Worm (Caenorhabditis elegans) whole organism, L1 larva: Measurements from ENCODE around the gene ZK622.1.

ENCODE experiments used
- C16A3.4 ChIP-seq: fragments of 150-350 bp; optimal IDR thresholded peaks from 2 replicates; lab custom pipeline; 2014; ENCODE audit warnings: missing biosample characterization, missing genetic modification characterization
- C34B4.2 ChIP-seq: sonication (generic microtip); optimal IDR thresholded peaks from 2 replicates; lab custom pipeline; 2017; ENCODE audit warnings: mild to moderate bottlenecking, missing genetic modification characterization, missing compliant biosample characterization
- alr-1 ChIP-seq: fragments of 200-800 bp; sonication (Bioruptor generic); optimal IDR thresholded peaks from 2 replicates; lab custom pipeline; 2018; ENCODE audit warnings: borderline replicate concordance, mild to moderate bottlenecking, missing genetic modification characterization, missing compliant biosample characterization
- ceh-63 ChIP-seq: fragments of 200-800 bp; sonication (Bioruptor generic); optimal IDR thresholded peaks from 2 replicates; lab custom pipeline; 2018; ENCODE audit warnings: mild to moderate bottlenecking, missing genetic modification characterization, missing compliant biosample characterization
- ceh-8 ChIP-seq: fragments of 200-800 bp; sonication (Bioruptor generic); optimal IDR thresholded peaks from 2 replicates; lab custom pipeline; 2018; ENCODE audit warnings: mild to moderate bottlenecking, missing genetic modification characterization, moderate library complexity, missing compliant biosample characterization
- dpl-1 ChIP-seq, 3 experiments: fragments of 150-350 bp in 2 of 3; sonication (generic microtip) in 1 of 3; optimal IDR thresholded peaks; 2 replicates each; lab custom pipeline; 2014 to 2017; ENCODE audit warnings: missing biosample characterization in 3 of 3, missing genetic modification characterization in 3 of 3, missing genetic modification reagents in 3 of 3
- dsc-1 ChIP-seq: sonication (generic microtip); optimal IDR thresholded peaks from 2 replicates; lab custom pipeline; 2016; ENCODE audit warnings: mild to moderate bottlenecking, missing genetic modification characterization, missing compliant biosample characterization
- efl-1 ChIP-seq, 4 experiments: fragments of 150-350 bp; optimal IDR thresholded peaks in 3 of 4; peaks in 1 of 4; 1 replicate in 1 of 4; 2 replicates in 3 of 4; lab custom pipeline; 2014; ENCODE audit warnings: missing biosample characterization in 2 of 4, missing genetic modification characterization in 2 of 4, missing genetic modification reagents in 2 of 4
- efl-3 ChIP-seq: fragments of 200-800 bp; sonication (Bioruptor generic); optimal IDR thresholded peaks from 2 replicates; lab custom pipeline; 2018; ENCODE audit warnings: mild to moderate bottlenecking, missing genetic modification characterization, missing compliant biosample characterization
- egl-13 ChIP-seq: sonication (generic microtip); optimal IDR thresholded peaks from 2 replicates; lab custom pipeline; 2016; ENCODE audit warnings: missing genotype, missing genetic modification reagents, missing genetic modification characterization, missing compliant biosample characterization
- egl-27 ChIP-seq, 2 experiments: fragments of 150-350 bp in 1 of 2; sonication (generic microtip); optimal IDR thresholded peaks; 3 replicates each; lab custom pipeline; 2017 to 2018; ENCODE audit warnings: missing biosample characterization in 2 of 2, missing genetic modification characterization in 2 of 2, missing genetic modification reagents in 2 of 2
- elt-2 ChIP-seq: sonication (generic microtip); optimal IDR thresholded peaks from 2 replicates; lab custom pipeline; 2016; ENCODE audit warnings: missing genetic modification characterization, mild to moderate bottlenecking, inconsistent platforms, missing compliant biosample characterization, missing genetic modification reagents
- elt-3 ChIP-seq, 6 experiments: fragments of 150-350 bp in 1 of 6; sonication (generic microtip); optimal IDR thresholded peaks; 2 replicates each; lab custom pipeline; 2017 to 2018; ENCODE audit warnings: missing biosample characterization in 6 of 6, missing genetic modification characterization in 6 of 6, inconsistent platforms in 1 of 6
- ets-5 ChIP-seq: fragments of 200-800 bp; sonication (Bioruptor generic); IDR thresholded peaks from 2 replicates; pipeline ENCODE4 v1.3.6; 2022; ENCODE audit warnings: missing genetic modification characterization, missing compliant biosample characterization
- fkh-10 ChIP-seq: sonication (generic microtip); optimal IDR thresholded peaks from 2 replicates; lab custom pipeline; 2017; ENCODE audit warnings: missing biosample characterization, missing genetic modification reagents, missing genetic modification characterization
- fkh-4 ChIP-seq: sonication (generic microtip); optimal IDR thresholded peaks from 2 replicates; lab custom pipeline; 2016; ENCODE audit warnings: missing compliant biosample characterization, missing genetic modification characterization, borderline replicate concordance
- grh-1 ChIP-seq: fragments of 200-800 bp; sonication (Bioruptor generic); IDR thresholded peaks from 2 replicates; pipeline ENCODE4 v1.3.6; 2022; ENCODE audit warnings: missing genetic modification reagents, missing genetic modification characterization, missing compliant biosample characterization
- irx-1 ChIP-seq: sonication (generic microtip); optimal IDR thresholded peaks from 2 replicates; lab custom pipeline; 2016; ENCODE audit warnings: missing genetic modification characterization, missing compliant biosample characterization
- isw-1 ChIP-seq: fragments of 200-800 bp; sonication (Bioruptor generic); IDR thresholded peaks from 2 replicates; pipeline ENCODE4 v1.3.6; 2022; ENCODE audit warnings: missing genetic modification characterization, missing compliant biosample characterization
- jun-1 ChIP-seq: fragments of 150-350 bp; optimal IDR thresholded peaks from 2 replicates; lab custom pipeline; 2014; ENCODE audit warnings: missing biosample characterization, missing genetic modification reagents, missing genetic modification characterization
- lin-35 ChIP-seq, 2 experiments: fragments of 150-350 bp; optimal IDR thresholded peaks; 2 replicates each; lab custom pipeline; 2014; ENCODE audit warnings: missing biosample characterization in 2 of 2, missing genetic modification characterization in 2 of 2, missing genetic modification reagents in 2 of 2
- lir-3 ChIP-seq: sonication (generic microtip); optimal IDR thresholded peaks from 2 replicates; lab custom pipeline; 2016; ENCODE audit warnings: mild to moderate bottlenecking, missing genetic modification characterization, moderate library complexity, missing compliant biosample characterization; ENCODE audit not compliant: poor library complexity
- lsy-2 ChIP-seq, 2 experiments: fragments of 150-350 bp; optimal IDR thresholded peaks; 2 replicates each; lab custom pipeline; 2014; ENCODE audit warnings: missing biosample characterization in 2 of 2, missing genetic modification characterization in 2 of 2
- mab-9 ChIP-seq: fragments of 200-800 bp; sonication (Bioruptor generic); IDR thresholded peaks from 2 replicates; pipeline ENCODE4 v1.3.6; 2022; ENCODE audit warnings: missing genetic modification reagents, missing genetic modification characterization, missing compliant biosample characterization
- mdl-1 ChIP-seq, 2 experiments: fragments of 150-350 bp; optimal IDR thresholded peaks; 2 replicates each; lab custom pipeline; 2014 to 2017; ENCODE audit warnings: missing biosample characterization in 2 of 2, missing genetic modification characterization in 2 of 2, inconsistent platforms in 1 of 2
- mef-2 ChIP-seq: fragments of 150-350 bp; optimal IDR thresholded peaks from 2 replicates; lab custom pipeline; 2014; ENCODE audit warnings: missing biosample characterization, missing genetic modification characterization
- nhr-47 ChIP-seq: sonication (generic microtip); optimal IDR thresholded peaks from 2 replicates; lab custom pipeline; 2016; ENCODE audit warnings: mild to moderate bottlenecking, missing genetic modification characterization, moderate library complexity, missing compliant biosample characterization
- nhr-76 ChIP-seq: sonication (generic microtip); optimal IDR thresholded peaks from 2 replicates; lab custom pipeline; 2017; ENCODE audit warnings: missing biosample characterization, missing genetic modification characterization
- nhr-77 ChIP-seq: fragments of 150-350 bp; optimal IDR thresholded peaks from 2 replicates; lab custom pipeline; 2014; ENCODE audit warnings: missing biosample characterization, missing genetic modification characterization
- nhr-84 ChIP-seq: sonication (generic microtip); optimal IDR thresholded peaks from 2 replicates; lab custom pipeline; 2017; ENCODE audit warnings: missing biosample characterization, missing genetic modification characterization
- pag-3 ChIP-seq: sonication (generic microtip); optimal IDR thresholded peaks from 2 replicates; lab custom pipeline; 2017; ENCODE audit warnings: missing genetic modification characterization, mild to moderate bottlenecking, missing compliant biosample characterization, antibody characterized with exemption, borderline replicate concordance; ENCODE audit not compliant: insufficient read depth
- pax-3 ChIP-seq: fragments of 200-800 bp; sonication (Bioruptor generic); optimal IDR thresholded peaks from 2 replicates; lab custom pipeline; 2018; ENCODE audit warnings: mild to moderate bottlenecking, missing genetic modification characterization, moderate library complexity, missing compliant biosample characterization
- pqm-1 ChIP-seq: sonication (generic microtip); optimal IDR thresholded peaks from 3 replicates; lab custom pipeline; 2017; ENCODE audit warnings: missing biosample characterization, missing genetic modification characterization
- rnt-1 ChIP-seq: sonication (generic microtip); optimal IDR thresholded peaks from 2 replicates; lab custom pipeline; 2016; ENCODE audit warnings: mild to moderate bottlenecking, missing genetic modification characterization, moderate library complexity, missing compliant biosample characterization
- skn-1 ChIP-seq: fragments of 150-350 bp; optimal IDR thresholded peaks from 2 replicates; lab custom pipeline; 2014; ENCODE audit warnings: missing biosample characterization, missing genetic modification characterization
- snpc-4 ChIP-seq: fragments of 150-350 bp; optimal IDR thresholded peaks from 2 replicates; lab custom pipeline; 2014; ENCODE audit warnings: missing biosample characterization, missing genetic modification characterization
- snu-23 ChIP-seq: sonication (generic microtip); optimal IDR thresholded peaks from 2 replicates; lab custom pipeline; 2016; ENCODE audit warnings: missing genetic modification characterization, missing compliant biosample characterization
- sptf-1 ChIP-seq: fragments of 150-350 bp; optimal IDR thresholded peaks from 2 replicates; lab custom pipeline; 2014; ENCODE audit warnings: missing biosample characterization, missing genetic modification characterization
- sup-37 ChIP-seq: fragments of 200-800 bp; sonication (Bioruptor generic); optimal IDR thresholded peaks from 2 replicates; lab custom pipeline; 2018; ENCODE audit warnings: mild to moderate bottlenecking, missing genetic modification characterization, missing compliant biosample characterization
- tbx-2 ChIP-seq: sonication (generic microtip); optimal IDR thresholded peaks from 2 replicates; lab custom pipeline; 2016; ENCODE audit warnings: missing genetic modification characterization, missing compliant biosample characterization
- tlp-1 ChIP-seq: fragments of 150-350 bp; optimal IDR thresholded peaks from 2 replicates; lab custom pipeline; 2014; ENCODE audit warnings: missing biosample characterization, missing genetic modification characterization
- unc-130 ChIP-seq: fragments of 150-350 bp; optimal IDR thresholded peaks from 2 replicates; lab custom pipeline; 2017; ENCODE audit warnings: missing biosample characterization, missing genetic modification characterization, inconsistent platforms
- unc-30 ChIP-seq: sonication (generic microtip); optimal IDR thresholded peaks from 2 replicates; lab custom pipeline; 2017; ENCODE audit warnings: missing biosample characterization, missing genetic modification characterization
- unc-62 ChIP-seq: fragments of 150-350 bp; optimal IDR thresholded peaks from 2 replicates; lab custom pipeline; 2014; ENCODE audit warnings: missing biosample characterization, missing genetic modification reagents, missing genetic modification characterization
- unc-86 ChIP-seq: sonication (generic microtip); optimal IDR thresholded peaks from 2 replicates; lab custom pipeline; 2016; ENCODE audit warnings: missing genetic modification characterization, missing compliant biosample characterization
- unc-98 ChIP-seq: fragments of 200-800 bp; sonication (Bioruptor generic); IDR thresholded peaks from 2 replicates; pipeline ENCODE4 v1.3.6; 2022; ENCODE audit warnings: missing genetic modification characterization, missing compliant biosample characterization
- vab-15 ChIP-seq: sonication (generic microtip); optimal IDR thresholded peaks from 2 replicates; lab custom pipeline; 2017; ENCODE audit warnings: missing genotype, mild to moderate bottlenecking, missing genetic modification characterization, missing compliant biosample characterization
- xbp-1 ChIP-seq: sonication (generic microtip); optimal IDR thresholded peaks from 2 replicates; lab custom pipeline; 2016; ENCODE audit warnings: missing genetic modification characterization, missing compliant biosample characterization
- zag-1 ChIP-seq: fragments of 150-350 bp; optimal IDR thresholded peaks from 2 replicates; lab custom pipeline; 2014; ENCODE audit warnings: missing biosample characterization, missing genetic modification characterization
- zip-4 ChIP-seq: fragments of 200-800 bp; sonication (Bioruptor generic); optimal IDR thresholded peaks from 2 replicates; lab custom pipeline; 2018; ENCODE audit warnings: mild to moderate bottlenecking, missing genetic modification characterization, moderate library complexity, missing compliant biosample characterization
- ztf-4 ChIP-seq: fragments of 150-350 bp; optimal IDR thresholded peaks from 2 replicates; lab custom pipeline; 2014; ENCODE audit warnings: missing biosample characterization, missing genetic modification characterization

ZK622.1 gene

ce11 chrII:5293287-5293850 is at the start of gene ZK622.1:
Gene ZK622.1, plus strand, starts transcription at chrII:5293800.
- TF ChIP-seq pag-3, result no peak
- no peak for TF ChIP-seq unc-62
- no peak for TF ChIP-seq zip-4 (GFP tag; lab: Kevin White, UChicago)
- TF ChIP-seq sup-37 (GFP tag; lab: Kevin White, UChicago), result no peak
- no peak for TF ChIP-seq unc-98
- no peak for TF ChIP-seq jun-1 (tag; lab: Kevin White, UChicago)
- no peak for TF ChIP-seq isw-1 (GFP tag; lab: Robert Waterston, UW)
- peak; percentile 15 for TF ChIP-seq C16A3.4
- TF ChIP-seq sptf-1 (tag; lab: Kevin White, UChicago), result no peak
- TF ChIP-seq egl-27 (tag; optimal IDR thresholded peaks at IDR 0.05; lab: Kevin White, UChicago), result no peak
- TF ChIP-seq alr-1 (tag; lab: Kevin White, UChicago), result no peak
- TF ChIP-seq fkh-10, result no peak
- no peak for TF ChIP-seq ceh-8 (GFP tag; lab: Kevin White, UChicago)
- TF ChIP-seq nhr-77 (tag; lab: Kevin White, UChicago), result no peak
- no peak for TF ChIP-seq snpc-4 (tag; lab: Kevin White, UChicago)
- no peak for TF ChIP-seq elt-3 (tag; optimal IDR thresholded peaks at IDR 0.05; lab: Kevin White, UChicago)
- TF ChIP-seq grh-1 (GFP tag; lab: Robert Waterston, UW), result no peak
- no peak for TF ChIP-seq egl-13
- TF ChIP-seq lin-35 (GFP tag; optimal IDR thresholded peaks at IDR 0.05; lab: Kevin White, UChicago), result peak in 1 of 2 experiments; percentile 57
- TF ChIP-seq mef-2 (tag; lab: Kevin White, UChicago), result no peak
- TF ChIP-seq mab-9 (GFP tag; lab: Robert Waterston, UW), result no peak
- TF ChIP-seq unc-130 (tag; lab: Kevin White, UChicago), result peak; percentile 26
- peak; percentile 31 for TF ChIP-seq elt-2
- peak; percentile 28 for TF ChIP-seq nhr-47 (tag; lab: Kevin White, UChicago)
- TF ChIP-seq xbp-1 (tag; lab: Kevin White, UChicago), result no peak
- no peak for TF ChIP-seq ztf-4
- peak; percentile 1 to 35 for TF ChIP-seq efl-1 (optimal IDR thresholded peaks at IDR 0.05; lab: Kevin White, UChicago)
- TF ChIP-seq efl-1 (GFP tag; optimal IDR thresholded peaks at IDR 0.05 in 1 of 2; lab: Kevin White, UChicago), result peak in 1 of 2 experiments; percentile 61
- TF ChIP-seq nhr-76 (tag; lab: Kevin White, UChicago), result no peak
- TF ChIP-seq tlp-1 (tag; lab: Kevin White, UChicago), result no peak
- TF ChIP-seq ets-5 (GFP tag; lab: Robert Waterston, UW), result no peak
- TF ChIP-seq pqm-1, result no peak
- no peak for TF ChIP-seq nhr-84 (tag; lab: Kevin White, UChicago)
- TF ChIP-seq unc-30 (tag; lab: Kevin White, UChicago), result no peak
- no peak for TF ChIP-seq zag-1 (tag; lab: Kevin White, UChicago)
- no peak for TF ChIP-seq lir-3
- TF ChIP-seq snu-23 (GFP tag; lab: Kevin White, UChicago), result peak; percentile 53
- peak; percentile 33 for TF ChIP-seq rnt-1 (tag; lab: Kevin White, UChicago)
- no peak for TF ChIP-seq unc-86
- TF ChIP-seq ceh-63 (GFP tag; lab: Kevin White, UChicago), result no peak
- TF ChIP-seq irx-1 (tag; lab: Kevin White, UChicago), result no peak
- no peak for TF ChIP-seq tbx-2 (tag; lab: Kevin White, UChicago)
- TF ChIP-seq skn-1 (tag; lab: Kevin White, UChicago), result no peak
- TF ChIP-seq pax-3 (tag; lab: Kevin White, UChicago), result no peak
- TF ChIP-seq dsc-1, result peak; percentile 5
- TF ChIP-seq vab-15 (tag; lab: Kevin White, UChicago), result no peak
- no peak for TF ChIP-seq dpl-1 (GFP tag; optimal IDR thresholded peaks at IDR 0.05; lab: Kevin White, UChicago)
- TF ChIP-seq lsy-2 (tag; optimal IDR thresholded peaks at IDR 0.05; lab: Kevin White, UChicago), result peak in 1 of 2 experiments; percentile 31
- no peak for TF ChIP-seq fkh-4 (tag; lab: Kevin White, UChicago)
- TF ChIP-seq efl-3 (GFP tag; lab: Kevin White, UChicago), result no peak
- TF ChIP-seq mdl-1 (tag; optimal IDR thresholded peaks at IDR 0.05; lab: Kevin White, UChicago), result no peak
- TF ChIP-seq C34B4.2 (tag; lab: Kevin White, UChicago), result no peak
